Worm (Caenorhabditis elegans) whole organism, midembryonic: ENCODE data around the gene R107.9.

ENCODE experiments used
- klf-2 ChIP-seq: fragments of 200-800 bp; sonication (Bioruptor generic); conservative IDR thresholded peaks from 2 replicates; pipeline ENCODE4 v1.3.6; 2022; ENCODE audit warnings: missing genetic modification reagents, missing genetic modification characterization, missing compliant biosample characterization
- ztf-29 ChIP-seq: fragments of 200-800 bp; sonication (Bioruptor generic); IDR thresholded peaks from 2 replicates; pipeline ENCODE4 v1.3.6; 2022; ENCODE audit warnings: missing genetic modification reagents, missing genetic modification characterization, missing compliant biosample characterization

ce11 chrIII:9045838-9046237 lies 8.1 kb downstream of the R107.9 start, which contains the start of gene R107.2:
- no peak for TF ChIP-seq klf-2 (GFP tag; lab: Robert Waterston, UW)
- no peak for TF ChIP-seq ztf-29 (GFP tag; lab: Robert Waterston, UW)
